Worm (Caenorhabditis elegans): Measurements from ENCODE around the gene dpy-19.

Gene dpy-19

DNA sequence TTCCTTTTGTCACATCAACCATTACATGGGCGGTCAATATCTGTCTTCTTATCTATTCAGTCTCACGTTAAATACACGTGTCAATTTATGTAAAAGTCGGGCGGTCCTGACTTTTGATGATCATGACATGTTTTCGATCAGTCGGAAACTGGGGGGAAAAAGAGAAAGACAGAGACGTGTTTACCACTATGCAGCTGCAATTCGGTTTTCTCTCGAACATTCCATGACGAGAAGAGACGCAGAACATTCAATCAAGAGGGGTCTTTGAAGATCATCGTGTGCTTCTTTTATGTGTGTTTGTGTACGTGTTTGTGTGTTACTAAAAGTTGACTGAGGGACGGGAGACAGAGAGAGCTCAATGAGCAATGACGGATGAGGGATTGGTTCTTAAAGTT is 8.9 kb downstream of the dpy-19 start (continued):
- TF ChIP-seq ZK546.5 (tag; optimal IDR thresholded peaks at IDR 0.05) (no peak), ztf-11 (tag; optimal IDR thresholded peaks at IDR 0.05) (no peak), lin-13 (GFP tag; optimal IDR thresholded peaks at IDR 0.05) (peak; percentile 74), spr-3 (GFP tag; optimal IDR thresholded peaks at IDR 0.05) (no peak), unc-39 (tag; optimal IDR thresholded peaks at IDR 0.05) (no peak), cey-2 (tag; optimal IDR thresholded peaks at IDR 0.05; ENCODE audit: borderline replicate concordance, insufficient read depth) (peak; percentile 90), mdt-29 (GFP tag; IDR thresholded peaks at IDR 0.05) (peak; percentile 97), set-16 (GFP tag; IDR thresholded peaks at IDR 0.05) (peak; percentile 23; the same call in 1 of the 2 replicates), unc-62 (GFP tag; optimal IDR thresholded peaks at IDR 0.05 in 1 of 2) (peak; percentile 45 to 99), unc-62 (tag; optimal IDR thresholded peaks at IDR 0.05) (peak; percentile 31), hlh-30 (tag; optimal IDR thresholded peaks at IDR 0.05; ENCODE audit: insufficient read depth) (peak; percentile 96), ceh-28 (tag; optimal IDR thresholded peaks at IDR 0.05) (peak; percentile 32), F26F4.8 (GFP tag; conservative IDR thresholded peaks at IDR 0.05) (no peak), lin-15B (tag; optimal IDR thresholded peaks at IDR 0.05) (no peak), zfp-3 (GFP tag; conservative IDR thresholded peaks at IDR 0.05) (0 out of 2 replicates have a peak, but pooled peaks have one; percentile 70), nhr-102 (tag; optimal IDR thresholded peaks at IDR 0.05) (peak; percentile 94), ceh-32 (tag; optimal IDR thresholded peaks at IDR 0.05; ENCODE audit: poor library complexity) (no peak), lsy-2 (tag; optimal IDR thresholded peaks at IDR 0.05) (peak; percentile 74 to 87), zag-1 (tag; optimal IDR thresholded peaks at IDR 0.05) (no peak), mes-2 (tag; optimal IDR thresholded peaks at IDR 0.05; ENCODE audit: poor library complexity, severe bottlenecking) (no peak), lin-38 (GFP tag; IDR thresholded peaks at IDR 0.05) (peak; percentile 49), aha-1 (tag) (peak; percentile 70), zip-2 (tag; optimal IDR thresholded peaks at IDR 0.05) (peak; percentile 71), mxl-2 (GFP tag; conservative IDR thresholded peaks at IDR 0.05) (peak; percentile 93), jun-1 (tag; optimal IDR thresholded peaks at IDR 0.05) (peak; percentile 49), nhr-111 (GFP tag; optimal IDR thresholded peaks at IDR 0.05) (no peak), Y105C5A.15 (GFP tag; IDR thresholded peaks at IDR 0.05) (no peak), nhr-77 (tag; optimal IDR thresholded peaks at IDR 0.05) (peak; percentile 91), nhr-11 (tag; optimal IDR thresholded peaks at IDR 0.05) (peak; percentile 98), saeg-2 (GFP tag; IDR thresholded peaks at IDR 0.05) (peak; percentile 64; the same call in 1 of the 2 replicates), madf-9 (GFP tag; conservative IDR thresholded peaks at IDR 0.05) (peak; percentile 44), pqm-1 (tag; optimal IDR thresholded peaks at IDR 0.05) (peak; percentile 15), sdz-12 (GFP tag; optimal IDR thresholded peaks at IDR 0.05) (no peak), F37D6.2 (tag; optimal IDR thresholded peaks at IDR 0.05) (peak; percentile 19), nhr-42 (GFP tag; IDR thresholded peaks at IDR 0.05) (peak; percentile 60; the same call in 1 of the 2 replicates), fkh-10 (GFP tag; optimal IDR thresholded peaks at IDR 0.05) (no peak), nhr-10 (tag; optimal IDR thresholded peaks at IDR 0.05) (peak; percentile 80), dmd-6 (GFP tag; IDR thresholded peaks at IDR 0.05) (peak; percentile 93), F49E8.2 (tag; optimal IDR thresholded peaks at IDR 0.05; ENCODE audit: borderline replicate concordance) (no peak), mdl-1 (tag; optimal IDR thresholded peaks at IDR 0.05) (peak; percentile 66 to 97), nhr-237 (tag; optimal IDR thresholded peaks at IDR 0.05) (no peak), daf-19 (GFP tag; conservative IDR thresholded peaks at IDR 0.05) (no peak), ama-1 (optimal IDR thresholded peaks at IDR 0.05) (peak; percentile 79), php-3 (GFP tag; IDR thresholded peaks at IDR 0.05) (peak; percentile 96), F10B5.3 (tag; optimal IDR thresholded peaks at IDR 0.05) (no peak), nhr-25 (tag; optimal IDR thresholded peaks at IDR 0.05; ENCODE audit: borderline replicate concordance, insufficient read depth) (peak; percentile 72)

All from whole organism, L4 larva.